Worm (Caenorhabditis elegans): Measurements from ENCODE around the gene fbxb-17.
"Not testable (repeated sequence)": the region's sequence is repeated elsewhere in the genome, so short reads cannot be mapped to it uniquely, and the experiment has no call there.

DNA sequence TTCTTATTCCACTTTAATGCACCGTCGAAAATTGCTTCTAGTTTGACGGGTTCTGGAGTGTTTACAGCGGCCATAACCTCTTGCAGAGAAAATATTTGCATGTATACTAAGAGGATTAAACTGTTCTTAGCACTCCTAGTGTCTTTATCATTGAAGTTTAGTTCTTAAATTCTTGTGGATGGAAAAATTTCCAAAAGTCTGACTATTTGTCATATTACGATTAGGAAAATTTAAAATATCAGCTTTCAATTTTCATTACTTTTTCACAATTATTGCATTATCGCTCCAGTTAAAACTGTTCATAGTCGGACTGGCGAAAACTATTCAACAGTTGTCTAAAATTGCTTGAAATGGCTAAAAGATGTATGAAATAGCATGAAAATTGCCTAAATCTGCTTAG lies 15.3 kb upstream of the fbxb-17 start, which contains the start of gene ZC204.13:
- not testable (repeated sequence) for TF ChIP-seq crh-2 (tag; optimal IDR thresholded peaks at IDR 0.05); Y55F3AM.14 (GFP tag; optimal IDR thresholded peaks at IDR 0.05); lsy-2 (tag; optimal IDR thresholded peaks at IDR 0.05)

Measured in whole organism, L2 larva.